Worm (Caenorhabditis elegans): ENCODE data around the gene Y116A8C.40.

DNA sequence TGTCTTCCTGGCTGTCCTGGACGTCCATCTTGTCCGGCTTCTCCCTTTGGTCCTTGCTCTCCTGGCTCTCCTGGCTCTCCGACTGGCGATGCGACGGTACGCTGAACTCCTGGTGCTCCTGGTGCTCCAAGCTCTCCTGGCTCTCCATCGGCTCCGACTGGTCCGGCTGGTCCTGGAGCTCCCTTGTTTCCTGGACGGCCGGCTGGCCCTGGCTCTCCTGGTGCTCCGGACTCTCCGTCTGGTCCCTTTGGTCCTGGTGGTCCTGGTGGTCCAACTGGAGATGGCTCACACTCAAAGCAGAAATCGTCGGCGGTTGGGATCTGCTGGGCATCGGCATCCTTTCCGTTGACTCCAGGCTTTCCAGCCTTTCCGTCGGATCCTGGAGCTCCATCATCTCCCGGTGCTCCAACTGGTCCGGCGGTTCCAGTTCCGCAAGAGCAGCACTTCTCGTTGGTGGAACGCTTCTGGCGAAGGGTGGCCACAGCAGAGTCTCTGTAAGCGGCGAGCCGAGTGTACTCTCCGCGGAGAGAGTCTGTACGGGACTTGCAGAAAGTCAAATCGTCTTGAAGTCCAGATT is 32.3 kb upstream of the Y116A8C.40 start:
- TF ChIP-seq lin-54 (GFP tag; optimal IDR thresholded peaks at IDR 0.05) (no peak), ceh-40 (GFP tag; IDR thresholded peaks at IDR 0.05) (no peak), fkh-3 (tag; optimal IDR thresholded peaks at IDR 0.05) (no peak), madf-6 (GFP tag; IDR thresholded peaks at IDR 0.05) (no peak), let-607 (tag; optimal IDR thresholded peaks at IDR 0.05) (no peak), snpc-4 (GFP tag; optimal IDR thresholded peaks at IDR 0.05) (no peak), snpc-4 (tag; optimal IDR thresholded peaks at IDR 0.05) (no peak), nfyb-1 (GFP tag; IDR thresholded peaks at IDR 0.05) (no peak), F49E8.2 (tag; optimal IDR thresholded peaks at IDR 0.05; ENCODE audit: insufficient read depth) (no peak), ztf-3 (GFP tag; optimal IDR thresholded peaks at IDR 0.05) (no peak), lsl-1 (GFP tag; optimal IDR thresholded peaks at IDR 0.05) (no peak), ceh-91 (GFP tag; IDR thresholded peaks at IDR 0.05) (no peak), repo-1 (tag; optimal IDR thresholded peaks at IDR 0.05) (no peak), sptf-2 (GFP tag; optimal IDR thresholded peaks at IDR 0.05) (no peak)

All from whole organism, young adult.